Fruit fly (Drosophila melanogaster) whole organism, adult: ENCODE results near the gene knk.

ENCODE experiments used
- CG5204 ChIP-seq: fragments of 200-800 bp; sonication (Bioruptor generic); optimal IDR thresholded peaks from 2 replicates; lab custom pipeline; 2016; ENCODE audit warnings: missing biosample characterization, missing genetic modification characterization
- CG7045 ChIP-seq: fragments of 200-800 bp; sonication (Bioruptor generic); optimal IDR thresholded peaks from 2 replicates; lab custom pipeline; 2017; ENCODE audit warnings: missing biosample characterization, mild to moderate bottlenecking, missing genetic modification characterization
- kay ChIP-seq: fragments of 200-800 bp; sonication (Bioruptor generic); peaks from one replicate; lab custom pipeline; 2016; ENCODE audit warnings: missing biosample characterization, missing genetic modification characterization, borderline replicate concordance
- ovo ChIP-seq: fragments of 200-800 bp; sonication (Bioruptor generic); optimal IDR thresholded peaks from 2 replicates; lab custom pipeline; 2016; ENCODE audit warnings: missing biosample characterization, missing genetic modification characterization

DNA sequence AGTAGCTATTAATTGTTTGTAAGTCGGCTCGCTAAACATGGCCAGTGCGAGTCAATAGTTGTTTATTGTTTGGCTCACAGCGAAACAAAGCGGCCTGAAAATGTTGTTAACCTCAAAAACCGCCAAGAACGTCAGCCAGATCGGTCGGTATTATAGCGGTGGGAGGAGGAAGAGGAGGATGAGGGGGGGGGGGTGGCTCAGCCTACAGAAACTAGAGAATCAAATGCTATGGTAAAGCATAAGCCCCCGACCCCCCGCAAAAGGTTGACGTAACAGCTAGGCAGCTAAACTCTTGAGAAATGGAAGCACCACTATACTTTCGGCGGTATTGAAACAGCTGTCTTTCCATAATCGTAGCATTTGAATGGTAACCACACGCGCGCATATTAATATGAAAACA lies 13.4 kb upstream of the knk start:
- TF ChIP-seq CG5204 (GFP tag; lab: Kevin White, UChicago): no peak
- no peak for TF ChIP-seq ovo (GFP tag; lab: Kevin White, UChicago)
- TF ChIP-seq CG7045: no peak
- TF ChIP-seq kay: no peak
